Fruit fly (Drosophila melanogaster): ENCODE measurements around the gene CG14933.

The CG14933 gene

dm6 chr2L:11845159-11845788 lies 2.6 kb downstream of the CG14933 start (continued):
- TF ChIP-seq pan (optimal IDR thresholded peaks at IDR 0.05) = no peak
- TF ChIP-seq pan (GFP tag; optimal IDR thresholded peaks at IDR 0.05 in 1 of 2, IDR thresholded peaks at IDR 0.05 in 1 of 2) = no peak
- no peak for TF ChIP-seq Atf3 (GFP tag; optimal IDR thresholded peaks at IDR 0.05)
- peak; percentile 1 for TF ChIP-seq CG2120 (GFP tag; optimal IDR thresholded peaks at IDR 0.05)
- no peak for TF ChIP-seq CG16815 (GFP tag; optimal IDR thresholded peaks at IDR 0.05)
- no peak for TF ChIP-seq ac (GFP tag; optimal IDR thresholded peaks at IDR 0.05)
- no peak for TF ChIP-seq Hr3 (GFP tag; optimal IDR thresholded peaks at IDR 0.05)
- TF ChIP-seq nau (GFP tag; optimal IDR thresholded peaks at IDR 0.05) = no peak
- no peak for TF ChIP-seq CG5180 (GFP tag; optimal IDR thresholded peaks at IDR 0.05)
- peak; percentile 31 for TF ChIP-seq Asciz (GFP tag; optimal IDR thresholded peaks at IDR 0.05)
- no peak for TF ChIP-seq pzg (GFP tag; optimal IDR thresholded peaks at IDR 0.05)
- TF ChIP-seq danr (GFP tag; IDR thresholded peaks at IDR 0.05) = no peak
- TF ChIP-seq Hr51 (GFP tag; optimal IDR thresholded peaks at IDR 0.05) = no peak
- no peak for TF ChIP-seq Hand (GFP tag; optimal IDR thresholded peaks at IDR 0.05)
- TF ChIP-seq Awh (GFP tag; IDR thresholded peaks at IDR 0.05) = peak; percentile 57; the same call in 1 of the 2 replicates
- TF ChIP-seq CG18619 (GFP tag; optimal IDR thresholded peaks at IDR 0.05) = peak; percentile 32
- no peak for TF ChIP-seq kni (GFP tag; optimal IDR thresholded peaks at IDR 0.05)
- TF ChIP-seq CG8359 (GFP tag; optimal IDR thresholded peaks at IDR 0.05; ENCODE audit: borderline replicate concordance) = no peak
- TF ChIP-seq CG6654 (GFP tag; optimal IDR thresholded peaks at IDR 0.05) = no peak
- peak; percentile 27 for TF ChIP-seq CG12071 (GFP tag; optimal IDR thresholded peaks at IDR 0.05)
- peak; percentile 19 for TF ChIP-seq Vsx1 (GFP tag; optimal IDR thresholded peaks at IDR 0.05)
- no peak for TF ChIP-seq dysf (GFP tag; IDR thresholded peaks at IDR 0.05)
- TF ChIP-seq sqz (GFP tag; optimal IDR thresholded peaks at IDR 0.05) = no peak
- no peak for TF ChIP-seq Taf1 (GFP tag; IDR thresholded peaks at IDR 0.05)
- TF ChIP-seq D (optimal IDR thresholded peaks at IDR 0.05) = no peak
- TF ChIP-seq D (GFP tag; optimal IDR thresholded peaks at IDR 0.05) = no peak
- TF ChIP-seq Blimp-1 (GFP tag; optimal IDR thresholded peaks at IDR 0.05) = no peak
- TF ChIP-seq CG4707 (GFP tag; optimal IDR thresholded peaks at IDR 0.05) = no peak
- peak; percentile 46 for TF ChIP-seq sug (tag; optimal IDR thresholded peaks at IDR 0.05)
- no peak for TF ChIP-seq pita (GFP tag; optimal IDR thresholded peaks at IDR 0.05)
- no peak for TF ChIP-seq Elba2 (GFP tag; optimal IDR thresholded peaks at IDR 0.05)
- peak; percentile 11 for TF ChIP-seq eyg (GFP tag; optimal IDR thresholded peaks at IDR 0.05)
- no peak for TF ChIP-seq CG7372 (GFP tag; IDR thresholded peaks at IDR 0.05)
- TF ChIP-seq CG15073 (GFP tag; optimal IDR thresholded peaks at IDR 0.05) = no peak
- no peak for TF ChIP-seq ems (GFP tag; optimal IDR thresholded peaks at IDR 0.05)
- peak; percentile 9 for TF ChIP-seq CG17385 (GFP tag; optimal IDR thresholded peaks at IDR 0.05)
- no peak for TF ChIP-seq Gug (GFP tag; IDR thresholded peaks at IDR 0.05)
- TF ChIP-seq CrebB (tag; optimal IDR thresholded peaks at IDR 0.05) = no peak

- TF ChIP-seq cas (GFP tag; IDR thresholded peaks at IDR 0.05) = no peak
- TF ChIP-seq CG16863 (GFP tag; optimal IDR thresholded peaks at IDR 0.05) = no peak
- no peak for TF ChIP-seq HHEX (GFP tag; optimal IDR thresholded peaks at IDR 0.05)
- TF ChIP-seq ewg (GFP tag; optimal IDR thresholded peaks at IDR 0.05) = no peak
- no peak for TF ChIP-seq CG12769 (tag; optimal IDR thresholded peaks at IDR 0.05)
Observed at dm6 chr2L:11846926-11847325, 4.3 kb downstream of the CG14933 start, which contains the start of gene Mal-B1. Gene Mal-B1, plus strand, starts transcription at chr2L:11847226.
